Fruit fly (Drosophila melanogaster) whole organism, embryonic: ENCODE measurements around the gene CG11655.

ENCODE experiments used
- Antp ChIP-seq: fragments of 200-800 bp; sonication (Bioruptor generic); optimal IDR thresholded peaks from 3 replicates; lab custom pipeline; 2016; ENCODE audit warnings: missing biosample characterization, missing genetic modification characterization
- BEAF-32 ChIP-seq: fragments of 200-800 bp; sonication (Bioruptor generic); optimal IDR thresholded peaks from 3 replicates; lab custom pipeline; 2017; ENCODE audit warnings: missing biosample characterization, missing genetic modification characterization, mild to moderate bottlenecking, moderate library complexity, missing genetic modification reagents
- CG10366 ChIP-seq: fragments of 200-800 bp; sonication (Bioruptor generic); IDR thresholded peaks from 2 replicates; pipeline ENCODE4 v1.3.6; 2022; ENCODE audit warnings: missing biosample characterization, missing genetic modification characterization
- CG10431 ChIP-seq: fragments of 200-800 bp; sonication (Bioruptor generic); optimal IDR thresholded peaks from 3 replicates; lab custom pipeline; 2018; ENCODE audit warnings: missing biosample characterization, mild to moderate bottlenecking, missing genetic modification characterization
- CG13894 ChIP-seq: fragments of 200-800 bp; sonication (Bioruptor generic); optimal IDR thresholded peaks from 3 replicates; lab custom pipeline; 2018; ENCODE audit warnings: missing biosample characterization, mild to moderate bottlenecking, missing genetic modification characterization, moderate library complexity
- CG16863 ChIP-seq: fragments of 200-800 bp; sonication (Bioruptor generic); optimal IDR thresholded peaks from 3 replicates; lab custom pipeline; 2016; ENCODE audit warnings: missing biosample characterization, missing genetic modification characterization
- CG17359 ChIP-seq: fragments of 200-800 bp; sonication (Bioruptor generic); optimal IDR thresholded peaks from 3 replicates; lab custom pipeline; 2018; ENCODE audit warnings: missing biosample characterization, mild to moderate bottlenecking, missing genetic modification characterization, moderate library complexity
- CG17612 ChIP-seq: fragments of 200-800 bp; sonication (Bioruptor generic); IDR thresholded peaks from 2 replicates; pipeline ENCODE4 v1.3.6; 2022; ENCODE audit warnings: missing biosample characterization, missing genetic modification characterization
- CG18262 ChIP-seq: fragments of 200-800 bp; optimal IDR thresholded peaks from 3 replicates; lab custom pipeline; 2019; ENCODE audit warnings: missing biosample characterization, mild to moderate bottlenecking, missing genetic modification characterization, moderate library complexity
- CG2120 ChIP-seq: fragments of 200-800 bp; sonication (Bioruptor generic); optimal IDR thresholded peaks from 3 replicates; lab custom pipeline; 2016; ENCODE audit warnings: missing biosample characterization, missing genetic modification characterization
- CG31365 ChIP-seq: fragments of 200-800 bp; sonication (Bioruptor generic); optimal IDR thresholded peaks from 2 replicates; lab custom pipeline; 2018; ENCODE audit warnings: missing biosample characterization, mild to moderate bottlenecking, missing genetic modification characterization
- CG3407 ChIP-seq: fragments of 200-800 bp; sonication (Bioruptor generic); optimal IDR thresholded peaks from 2 replicates; lab custom pipeline; 2018; ENCODE audit warnings: missing biosample characterization, mild to moderate bottlenecking, missing genetic modification characterization
- CG3847 ChIP-seq: fragments of 200-800 bp; sonication (Bioruptor generic); IDR thresholded peaks from 2 replicates; pipeline ENCODE4 v1.3.6; 2022; ENCODE audit warnings: missing biosample characterization, missing genetic modification characterization
- CG4404 ChIP-seq: fragments of 200-800 bp; sonication (Bioruptor generic); IDR thresholded peaks from 2 replicates; pipeline ENCODE4 v1.3.6; 2022; ENCODE audit warnings: missing biosample characterization, missing genetic modification characterization
- CG4707 ChIP-seq: fragments of 200-800 bp; sonication (Bioruptor generic); optimal IDR thresholded peaks from 2 replicates; lab custom pipeline; 2018; ENCODE audit warnings: missing biosample characterization, mild to moderate bottlenecking, missing genetic modification characterization, moderate library complexity
- CG5953 ChIP-seq: fragments of 200-800 bp; sonication (Bioruptor generic); IDR thresholded peaks from 2 replicates; pipeline ENCODE4 v1.3.6; 2022; ENCODE audit warnings: missing biosample characterization, missing genetic modification characterization
- CoRest ChIP-seq: fragments of 200-800 bp; sonication (Bioruptor generic); optimal IDR thresholded peaks from 3 replicates; lab custom pipeline; 2018; ENCODE audit warnings: missing biosample characterization, mild to moderate bottlenecking, missing genetic modification characterization, moderate library complexity
- D19B ChIP-seq: fragments of 200-800 bp; sonication (Bioruptor generic); optimal IDR thresholded peaks from 2 replicates; lab custom pipeline; 2017; ENCODE audit warnings: missing biosample characterization, mild to moderate bottlenecking, missing genetic modification characterization
- Doc2 ChIP-seq: fragments of 200-800 bp; sonication (Bioruptor generic); IDR thresholded peaks from 2 replicates; pipeline ENCODE4 v1.3.6; 2022; ENCODE audit warnings: missing biosample characterization, missing genetic modification characterization
- Drgx ChIP-seq: fragments of 200-800 bp; sonication (Bioruptor generic); IDR thresholded peaks from 2 replicates; pipeline ENCODE4 v1.3.6; 2022; ENCODE audit warnings: missing biosample characterization, missing genetic modification characterization
- ERR ChIP-seq: fragments of 200-800 bp; sonication (Bioruptor generic); optimal IDR thresholded peaks from 2 replicates; lab custom pipeline; 2016; ENCODE audit warnings: missing biosample characterization, missing genetic modification characterization
- HLH4C ChIP-seq: fragments of 200-800 bp; sonication (Bioruptor generic); IDR thresholded peaks from 3 replicates; pipeline ENCODE4 v1.3.6; 2022; ENCODE audit warnings: missing biosample characterization, missing genetic modification characterization; ENCODE audit not compliant: partially characterized antibody
- Hey ChIP-seq: fragments of 200-800 bp; sonication (Bioruptor generic); optimal IDR thresholded peaks from 3 replicates; lab custom pipeline; 2018; ENCODE audit warnings: missing biosample characterization, mild to moderate bottlenecking, missing genetic modification characterization
- HmgD ChIP-seq: fragments of 200-800 bp; sonication (Bioruptor generic); optimal IDR thresholded peaks from 3 replicates; lab custom pipeline; 2016; ENCODE audit warnings: missing biosample characterization, missing genetic modification characterization
- Hr51 ChIP-seq, 2 experiments: fragments of 200-800 bp; sonication (Bioruptor generic); optimal IDR thresholded peaks; 2 replicates in 1 of 2; 3 replicates in 1 of 2; lab custom pipeline; 2016 to 2018; ENCODE audit warnings: missing biosample characterization in 2 of 2, missing genetic modification characterization in 2 of 2, mild to moderate bottlenecking in 1 of 2, moderate library complexity in 1 of 2
- Med ChIP-seq: fragments of 200-800 bp; sonication (Bioruptor generic); peaks from one replicate; lab custom pipeline; 2016; ENCODE audit warnings: missing biosample characterization, missing genetic modification characterization, mild to moderate bottlenecking, inconsistent platforms, moderate library complexity
- NFAT ChIP-seq: fragments of 200-800 bp; sonication (Bioruptor generic); IDR thresholded peaks from 2 replicates; pipeline ENCODE4 v1.3.6; 2022; ENCODE audit warnings: missing biosample characterization, missing genetic modification characterization
- Nf-YB ChIP-seq: fragments of 200-800 bp; sonication (Bioruptor generic); optimal IDR thresholded peaks from 3 replicates; lab custom pipeline; 2019; ENCODE audit warnings: missing biosample characterization, mild to moderate bottlenecking, missing genetic modification characterization, moderate library complexity
- Optix ChIP-seq: fragments of 200-800 bp; sonication (Bioruptor generic); IDR thresholded peaks from 3 replicates; pipeline ENCODE4 v1.3.6; 2022; ENCODE audit warnings: missing biosample characterization, missing genetic modification characterization
- PHDP ChIP-seq: fragments of 200-800 bp; sonication (Bioruptor generic); optimal IDR thresholded peaks from 3 replicates; lab custom pipeline; 2018; ENCODE audit warnings: missing biosample characterization, mild to moderate bottlenecking, missing genetic modification characterization, moderate library complexity
- Xrp1 ChIP-seq: fragments of 200-800 bp; sonication (Bioruptor generic); IDR thresholded peaks from 2 replicates; pipeline ENCODE4 v1.3.6; 2022; ENCODE audit warnings: missing biosample characterization, missing genetic modification characterization
- aop ChIP-seq: fragments of 200-800 bp; sonication (Bioruptor generic); IDR thresholded peaks from 2 replicates; pipeline ENCODE4 v1.3.6; 2022; ENCODE audit warnings: missing biosample characterization, missing genetic modification characterization
- chif ChIP-seq, 2 experiments: fragments of 200-800 bp; sonication (Bioruptor generic); optimal IDR thresholded peaks; 3 replicates each; lab custom pipeline; 2016; ENCODE audit warnings: missing biosample characterization in 2 of 2, missing genetic modification characterization in 2 of 2
- dati ChIP-seq: fragments of 200-800 bp; sonication (Bioruptor generic); IDR thresholded peaks from 2 replicates; pipeline ENCODE4 v1.3.6; 2022; ENCODE audit warnings: missing biosample characterization, missing genetic modification characterization
- ems ChIP-seq: fragments of 200-800 bp; sonication (Bioruptor generic); optimal IDR thresholded peaks from 3 replicates; lab custom pipeline; 2016; ENCODE audit warnings: missing biosample characterization, missing genetic modification characterization
- grau ChIP-seq: fragments of 200-800 bp; optimal IDR thresholded peaks from 3 replicates; lab custom pipeline; 2019; ENCODE audit warnings: missing biosample characterization, mild to moderate bottlenecking, missing genetic modification characterization, moderate library complexity
- hb ChIP-seq: fragments of 200-800 bp; sonication (Bioruptor generic); IDR thresholded peaks from 3 replicates; pipeline ENCODE4 v1.3.6; 2022; ENCODE audit warnings: missing biosample characterization, missing genetic modification characterization; ENCODE audit not compliant: partially characterized antibody
- insv ChIP-seq, 2 experiments: fragments of 200-800 bp; sonication (Bioruptor generic); optimal IDR thresholded peaks; 3 replicates each; lab custom pipeline; 2016 to 2018; ENCODE audit warnings: missing biosample characterization in 2 of 2, missing genetic modification characterization in 2 of 2
- klu ChIP-seq: fragments of 200-800 bp; sonication (Bioruptor generic); IDR thresholded peaks from 2 replicates; pipeline ENCODE4 v1.3.6; 2022; ENCODE audit warnings: missing biosample characterization, missing genetic modification characterization
- pan ChIP-seq, 4 experiments: fragments of >200 bp in 3 of 4; fragments of 200-800 bp in 1 of 4; sonication (Bioruptor generic) in 1 of 4; optimal IDR thresholded peaks in 3 of 4; IDR thresholded peaks in 1 of 4; 2 replicates each; pipeline versions ENCODE4 v1.3.6 to Lab custom; 2017 to 2022; ENCODE audit warnings: missing biosample characterization in 2 of 4, missing genetic modification characterization in 2 of 4, mixed read lengths in 1 of 4
- phol ChIP-seq: fragments of 200-800 bp; sonication (Bioruptor generic); optimal IDR thresholded peaks from 3 replicates; lab custom pipeline; 2018; ENCODE audit warnings: missing biosample characterization, mild to moderate bottlenecking, missing genetic modification characterization, moderate library complexity
- pita ChIP-seq: fragments of 200-800 bp; sonication (Bioruptor generic); optimal IDR thresholded peaks from 2 replicates; lab custom pipeline; 2017; ENCODE audit warnings: missing biosample characterization, mild to moderate bottlenecking, missing genetic modification characterization
- sc ChIP-seq, 3 experiments: fragments of >200 bp in 2 of 3; fragments of 200-800 bp in 1 of 3; sonication (Bioruptor generic) in 1 of 3; optimal IDR thresholded peaks; 2 replicates in 2 of 3; 3 replicates in 1 of 3; lab custom pipeline; 2017; ENCODE audit warnings: mild to moderate bottlenecking in 1 of 3, missing biosample characterization in 1 of 3, missing genetic modification characterization in 1 of 3, missing genetic modification reagents in 1 of 3
- sima ChIP-seq: fragments of 200-800 bp; sonication (Bioruptor generic); optimal IDR thresholded peaks from 2 replicates; lab custom pipeline; 2016; ENCODE audit warnings: missing biosample characterization, missing genetic modification characterization
- slbo ChIP-seq: fragments of 200-800 bp; sonication (Bioruptor generic); IDR thresholded peaks from 2 replicates; pipeline ENCODE4 v1.3.6; 2022; ENCODE audit warnings: missing biosample characterization, missing genetic modification characterization
- stc ChIP-seq: fragments of 200-800 bp; sonication (Bioruptor generic); IDR thresholded peaks from 2 replicates; pipeline ENCODE4 v1.3.6; 2022; ENCODE audit warnings: missing biosample characterization, missing genetic modification characterization

The CG11655 gene

DNA sequence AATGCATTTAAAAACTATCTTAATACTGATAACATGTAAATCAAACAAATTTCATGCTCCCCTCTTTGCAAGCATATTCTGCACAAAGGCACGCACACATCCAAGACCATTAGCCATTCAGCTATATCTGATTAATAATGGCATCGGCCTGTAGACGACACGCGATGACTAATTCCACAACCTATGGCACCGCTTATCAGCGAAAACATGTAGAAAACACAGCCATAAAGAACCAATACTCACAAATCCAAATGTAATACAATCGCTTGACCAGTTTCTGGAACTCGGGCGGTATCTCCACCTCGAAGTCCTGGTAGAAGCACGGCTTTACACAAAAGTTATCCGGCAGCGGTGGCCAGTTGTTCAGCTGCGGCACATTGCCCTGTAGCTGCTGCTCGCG is 5.1 kb upstream of the CG11655 start (continued):
- TF ChIP-seq CG17612 (GFP tag; lab: Robert Waterston, UW) (no peak), CoRest (tag; lab: Kevin White, UChicago) (no peak), CG16863 (GFP tag; lab: Kevin White, UChicago) (no peak), Xrp1 (no peak), CG17359 (tag; lab: Kevin White, UChicago) (no peak), CG3847 (GFP tag; lab: Robert Waterston, UW) (no peak)

DNA sequence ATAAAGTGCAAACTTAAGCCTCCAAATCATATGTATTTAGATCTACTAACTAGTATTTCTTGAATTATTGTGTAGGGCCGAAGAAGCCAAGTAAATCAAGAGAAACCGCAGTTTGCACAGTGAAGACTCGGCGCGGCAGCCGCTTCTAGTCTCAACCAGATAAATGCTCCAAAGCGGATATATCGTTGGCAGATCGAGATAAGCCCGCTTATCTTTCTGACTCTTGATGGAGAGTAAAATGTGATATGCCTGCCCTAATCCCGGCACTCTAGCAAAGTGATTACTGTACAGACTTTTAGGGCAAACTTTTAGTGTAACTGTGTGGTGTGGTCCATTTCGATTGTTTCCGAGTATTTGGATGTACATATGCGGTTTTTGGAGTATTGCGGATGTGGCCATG is 4.5 kb upstream of the CG11655 start:
- TF ChIP-seq pan (optimal IDR thresholded peaks at IDR 0.05; lab: Kevin White, UChicago) (no peak), pan (GFP tag; optimal IDR thresholded peaks at IDR 0.05 in 1 of 2, IDR thresholded peaks at IDR 0.05 in 1 of 2) (no peak), CG2120 (peak; percentile 22), CG31365 (tag; lab: Kevin White, UChicago) (no peak), slbo (GFP tag; lab: Robert Waterston, UW) (peak; percentile 53), grau (tag; lab: Kevin White, UChicago) (peak; percentile 54), Drgx (GFP tag; lab: Robert Waterston, UW) (0 out of 2 replicates have a peak, but pooled peaks have one; percentile 17), CG10366 (no peak), sc (optimal IDR thresholded peaks at IDR 0.05; lab: Kevin White, UChicago) (no peak), sc (GFP tag; optimal IDR thresholded peaks at IDR 0.05; lab: Kevin White, UChicago) (no peak), Nf-YB (GFP tag; lab: Kevin White, UChicago) (no peak)

DNA sequence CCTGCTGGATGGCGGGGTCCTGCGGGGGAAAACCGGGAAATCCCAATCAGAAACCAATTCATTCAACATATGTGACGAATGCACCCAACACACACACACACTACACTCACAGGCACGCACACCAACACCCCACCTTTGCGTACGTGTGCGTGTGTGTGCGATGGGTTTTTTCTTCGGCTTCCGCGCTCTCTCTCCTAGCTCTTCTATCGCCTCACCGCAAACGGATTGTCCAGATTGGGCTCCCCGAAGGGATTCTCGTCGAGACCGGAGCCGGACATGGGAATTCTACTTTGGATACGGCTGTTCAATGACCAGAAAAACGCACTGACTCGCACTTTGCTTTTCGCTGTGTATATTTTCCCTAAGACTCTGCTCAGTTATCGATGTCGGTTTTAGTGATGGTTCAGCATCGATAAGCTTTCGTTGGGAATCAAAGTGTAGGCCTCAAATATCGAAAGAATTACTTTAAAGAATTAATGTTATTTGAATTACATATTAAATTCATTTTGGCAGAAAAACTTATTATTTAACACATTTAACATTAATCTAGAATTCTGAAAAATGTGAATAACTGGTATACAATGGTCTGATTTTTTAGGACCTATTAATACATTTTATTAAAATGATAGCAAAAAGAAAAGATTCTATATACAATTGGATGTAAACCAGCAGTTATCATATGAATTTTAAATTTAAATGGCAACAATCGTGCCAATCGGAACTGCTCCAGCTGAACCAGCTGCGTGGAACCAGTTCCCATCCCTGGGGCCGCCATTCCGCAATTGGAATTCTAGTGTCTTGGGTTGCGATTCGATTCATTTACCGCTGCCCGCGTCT is 3.6 kb upstream of the CG11655 start, which contains the start of the genes Scamp and Ahcy:
Scamp (minus strand) TSS at position 394 of the 837 bp plus-strand sequence.
Ahcy (plus strand) TSS at position 772 of the 837 bp plus-strand sequence.
- TF ChIP-seq HmgD (GFP tag; lab: Kevin White, UChicago) (no peak), Doc2 (GFP tag; lab: Robert Waterston, UW) (no peak), Hey (tag; lab: Kevin White, UChicago) (no peak), klu (GFP tag; lab: Robert Waterston, UW) (no peak), ems (no peak), CG4707 (GFP tag; lab: Kevin White, UChicago) (no peak), aop (GFP tag; lab: Robert Waterston, UW) (no peak), CG5953 (GFP tag; lab: Robert Waterston, UW) (no peak), CG3407 (GFP tag; lab: Kevin White, UChicago) (no peak), phol (tag; lab: Kevin White, UChicago) (peak; percentile 76), stc (no peak), CG10431 (GFP tag; lab: Kevin White, UChicago) (no peak), CG18262 (tag; lab: Kevin White, UChicago) (peak; percentile 19), BEAF-32 (GFP tag; lab: Kevin White, UChicago) (peak; percentile 75), D19B (GFP tag; lab: Kevin White, UChicago) (no peak), CG4404 (GFP tag; lab: Robert Waterston, UW) (no peak), Optix (GFP tag; lab: Robert Waterston, UW) (no peak), NFAT (GFP tag; lab: Robert Waterston, UW) (0 out of 2 replicates have a peak, but pooled peaks have one; percentile 12), dati (GFP tag; lab: Robert Waterston, UW) (no peak), chif (GFP tag; optimal IDR thresholded peaks at IDR 0.05; lab: Kevin White, UChicago) (no peak), HLH4C (GFP tag; lab: Robert Waterston, UW) (peak; percentile 60; the same call in 2 of the 3 replicates), Med (GFP tag; lab: Kevin White, UChicago) (peak; percentile 66), PHDP (tag; lab: Kevin White, UChicago) (no peak), hb (GFP tag; lab: Robert Waterston, UW) (no peak), CG13894 (no peak), pita (GFP tag; lab: Kevin White, UChicago) (no peak), Antp (no peak), ERR (no peak), sima (GFP tag; lab: Kevin White, UChicago) (no peak), Hr51 (GFP tag; optimal IDR thresholded peaks at IDR 0.05; lab: Kevin White, UChicago) (peak in 1 of 2 experiments; percentile 11), insv (GFP tag; optimal IDR thresholded peaks at IDR 0.05; lab: Kevin White, UChicago) (peak; percentile 45 to 85)
